Fruit fly (Drosophila melanogaster) whole organism, pupa: ENCODE results near the gene Mst27D.

Experiments
- CG10348 ChIP-seq: fragments of 200-800 bp; sonication (Bioruptor generic); IDR thresholded peaks from 2 replicates; pipeline ENCODE4 v1.3.6; 2022; ENCODE audit warnings: missing biosample characterization, missing genetic modification characterization
- CG12605 ChIP-seq: fragments of 200-800 bp; sonication (Bioruptor generic); IDR thresholded peaks from 2 replicates; pipeline ENCODE4 v1.3.6; 2022; ENCODE audit warnings: missing biosample characterization, missing genetic modification characterization
- CG13204 ChIP-seq: fragments of 200-800 bp; sonication (Bioruptor generic); optimal IDR thresholded peaks from 2 replicates; lab custom pipeline; 2018; ENCODE audit warnings: missing biosample characterization, mild to moderate bottlenecking, missing genetic modification characterization, moderate library complexity
- CG14655 ChIP-seq: fragments of 200-800 bp; sonication (Bioruptor generic); optimal IDR thresholded peaks from 3 replicates; lab custom pipeline; 2017; ENCODE audit warnings: mild to moderate bottlenecking, missing biosample characterization, missing genetic modification reagents, missing genetic modification characterization
- CG15710 ChIP-seq: fragments of 200-800 bp; sonication (Bioruptor generic); optimal IDR thresholded peaks from 2 replicates; lab custom pipeline; 2018; ENCODE audit warnings: missing biosample characterization, mild to moderate bottlenecking, missing genetic modification characterization, moderate library complexity
- CG17806 ChIP-seq: fragments of 200-800 bp; sonication (Bioruptor generic); optimal IDR thresholded peaks from 2 replicates; lab custom pipeline; 2018; ENCODE audit warnings: missing biosample characterization, mild to moderate bottlenecking, missing genetic modification characterization, moderate library complexity
- CG32121 ChIP-seq: fragments of 200-800 bp; sonication (Bioruptor generic); IDR thresholded peaks from 2 replicates; pipeline ENCODE4 v1.3.6; 2022; ENCODE audit warnings: missing biosample characterization, missing genetic modification characterization
- CG34367 ChIP-seq: fragments of 200-800 bp; sonication (Bioruptor generic); optimal IDR thresholded peaks from 2 replicates; lab custom pipeline; 2018; ENCODE audit warnings: missing biosample characterization, mild to moderate bottlenecking, missing genetic modification characterization
- CG4496 ChIP-seq: fragments of 200-800 bp; sonication (Bioruptor generic); IDR thresholded peaks from 3 replicates; pipeline ENCODE4 v1.3.6; 2022; ENCODE audit warnings: missing biosample characterization, missing genetic modification characterization
- CG8301 ChIP-seq: fragments of 200-800 bp; sonication (Bioruptor generic); optimal IDR thresholded peaks from 2 replicates; lab custom pipeline; 2018; ENCODE audit warnings: missing biosample characterization, mild to moderate bottlenecking, missing genetic modification characterization
- CG9948 ChIP-seq: fragments of 200-800 bp; sonication (Bioruptor generic); optimal IDR thresholded peaks from 2 replicates; lab custom pipeline; 2018; ENCODE audit warnings: missing biosample characterization, mild to moderate bottlenecking, missing genetic modification characterization, moderate library complexity
- D1 ChIP-seq: fragments of 200-800 bp; sonication (Bioruptor generic); optimal IDR thresholded peaks from 2 replicates; lab custom pipeline; 2018; ENCODE audit warnings: missing biosample characterization, mild to moderate bottlenecking, missing genetic modification characterization, moderate library complexity
- EcR ChIP-seq: fragments of 200-800 bp; sonication (Bioruptor generic); optimal IDR thresholded peaks from 3 replicates; lab custom pipeline; 2019; ENCODE audit warnings: missing biosample characterization, missing genetic modification characterization, mild to moderate bottlenecking, moderate library complexity, missing genetic modification reagents
- Ets98B ChIP-seq: fragments of 200-800 bp; sonication (Bioruptor generic); IDR thresholded peaks from 2 replicates; pipeline ENCODE4 v1.3.6; 2022; ENCODE audit warnings: missing biosample characterization, missing genetic modification characterization
- Pif1A ChIP-seq: fragments of 200-800 bp; sonication (Bioruptor generic); optimal IDR thresholded peaks from 3 replicates; lab custom pipeline; 2016; ENCODE audit warnings: missing biosample characterization, missing genetic modification characterization
- Pif1B ChIP-seq: fragments of 200-800 bp; sonication (Bioruptor generic); optimal IDR thresholded peaks from 3 replicates; lab custom pipeline; 2016; ENCODE audit warnings: missing biosample characterization, missing genetic modification characterization
- Snoo ChIP-seq: fragments of 200-800 bp; sonication (Bioruptor generic); optimal IDR thresholded peaks from 3 replicates; lab custom pipeline; 2017; ENCODE audit warnings: missing biosample characterization, mild to moderate bottlenecking, missing genetic modification characterization, inconsistent platforms
- fd96Ca ChIP-seq: fragments of 200-800 bp; sonication (Bioruptor generic); IDR thresholded peaks from 3 replicates; pipeline ENCODE4 v1.3.6; 2022; ENCODE audit warnings: missing biosample characterization, missing genetic modification characterization
- gl ChIP-seq: fragments of 200-800 bp; sonication (Bioruptor generic); optimal IDR thresholded peaks from 2 replicates; lab custom pipeline; 2018; ENCODE audit warnings: missing biosample characterization, mild to moderate bottlenecking, missing genetic modification characterization
- rn ChIP-seq: fragments of 200-800 bp; sonication (Bioruptor generic); IDR thresholded peaks from 2 replicates; pipeline ENCODE4 v1.3.6; 2022; ENCODE audit warnings: missing biosample characterization, missing genetic modification characterization

Gene Mst27D

DNA sequence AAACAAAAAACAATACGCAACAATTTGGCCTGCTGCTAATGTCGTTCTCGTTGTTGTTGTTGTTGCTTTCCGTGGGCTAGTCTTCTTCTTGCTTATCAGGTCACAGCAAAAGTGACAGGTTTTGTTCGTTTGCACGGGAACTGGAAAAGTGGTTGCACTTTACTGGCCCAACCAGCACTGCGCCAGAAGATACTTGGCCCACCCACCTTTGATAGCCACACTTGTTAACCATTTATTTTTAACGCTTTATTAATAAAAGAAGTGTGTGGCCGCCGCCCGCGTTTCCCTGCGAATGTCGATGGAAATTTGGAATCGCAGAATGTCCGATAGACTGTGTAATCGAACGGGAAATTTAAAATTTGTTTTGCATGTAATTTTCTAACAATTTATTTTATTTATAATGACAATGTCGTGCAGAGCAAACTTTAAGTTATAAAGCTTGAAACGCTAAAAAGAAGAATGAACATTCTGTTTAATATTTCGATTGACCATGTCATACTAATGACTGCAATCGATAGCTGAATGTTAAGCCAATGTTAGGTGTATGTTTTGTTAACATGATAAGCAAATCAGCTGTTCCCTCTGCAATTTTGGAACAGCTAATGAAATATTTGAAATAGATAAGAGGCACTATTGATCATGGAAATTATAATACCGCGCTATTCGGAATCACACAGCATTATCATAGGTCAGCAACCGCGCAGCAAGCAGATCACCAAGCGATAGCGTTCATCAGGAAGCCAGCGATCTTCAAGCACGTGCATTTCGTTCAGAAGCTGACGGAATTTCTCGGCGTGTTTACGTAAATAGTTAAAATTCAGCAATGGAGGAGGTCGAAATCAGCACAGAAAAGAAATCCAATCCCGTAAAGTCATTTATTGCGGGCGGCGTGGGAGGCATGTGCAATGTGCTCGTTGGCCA is 33.4 kb downstream of the Mst27D start, which contains the start of the genes CG31908 and MME1:
Gene CG31908, minus strand, starts transcription at position 402 of the 921 bp plus-strand sequence.
Gene MME1, plus strand, starts transcription at position 539 of the 921 bp plus-strand sequence.
- TF ChIP-seq EcR (GFP tag; lab: Kevin White, UChicago): peak; percentile 2
- peak; percentile 2 for TF ChIP-seq CG9948
- TF ChIP-seq CG17806 (tag; lab: Kevin White, UChicago): no peak
- TF ChIP-seq CG4496 (GFP tag; lab: Robert Waterston, UW): peak; percentile 42; the same call in 1 of the 3 replicates
- peak; percentile 35 for TF ChIP-seq Pif1A

DNA sequence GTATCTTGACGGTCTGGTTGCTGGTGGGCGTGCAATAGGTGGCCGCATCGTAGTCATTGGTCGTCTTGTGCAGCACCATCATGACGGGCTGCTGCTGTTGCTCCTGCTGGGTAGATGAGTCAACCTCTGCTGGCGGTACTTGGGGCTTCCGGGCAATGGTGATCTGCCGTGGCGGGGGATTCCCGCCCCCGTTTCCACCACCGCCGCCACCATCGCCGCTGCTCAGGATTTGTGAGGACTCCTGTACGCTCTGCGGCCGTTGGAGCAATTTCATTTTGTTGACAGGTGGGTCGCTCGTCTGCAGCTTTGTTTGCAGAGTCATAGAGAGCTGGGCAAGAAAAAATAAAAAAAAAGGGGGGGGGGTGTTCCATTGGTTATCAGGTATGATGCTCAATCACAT is 34.3 kb downstream of the Mst27D start:
- no peak for TF ChIP-seq rn
- TF ChIP-seq Snoo (tag; lab: Kevin White, UChicago): no peak
- TF ChIP-seq Pif1A: no peak
- TF ChIP-seq D1 (tag; lab: Kevin White, UChicago): no peak
- TF ChIP-seq CG9948: no peak
- no peak for TF ChIP-seq CG14655 (GFP tag; lab: Kevin White, UChicago)
- TF ChIP-seq CG13204 (GFP tag; lab: Kevin White, UChicago): no peak

DNA sequence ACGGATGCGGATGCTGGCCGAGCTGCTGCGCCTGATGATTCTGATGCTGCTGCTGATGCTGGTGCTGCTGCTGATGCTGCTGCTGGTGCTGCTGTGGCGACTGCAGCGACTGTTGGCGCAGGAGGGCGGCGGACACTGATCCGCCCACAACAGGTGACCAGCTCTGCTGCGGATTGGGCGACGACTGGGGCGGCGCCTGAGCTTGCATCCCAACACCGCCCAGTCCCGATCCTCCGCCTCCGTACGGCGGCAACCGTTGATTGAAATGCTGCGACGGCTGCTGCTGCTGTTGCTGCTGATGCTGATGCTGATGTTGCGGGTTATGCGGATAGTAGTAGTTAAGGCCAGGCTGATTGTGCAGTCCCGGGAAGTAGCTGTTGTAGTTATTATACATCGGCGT is 35.4 kb downstream of the Mst27D start:
- TF ChIP-seq CG15710 (tag; lab: Kevin White, UChicago) (no peak), Snoo (tag; lab: Kevin White, UChicago) (no peak), CG34367 (tag; lab: Kevin White, UChicago) (no peak), CG4496 (GFP tag; lab: Robert Waterston, UW) (no peak), D1 (tag; lab: Kevin White, UChicago) (no peak), Pif1B (no peak), gl (tag; lab: Kevin White, UChicago) (no peak), CG32121 (no peak), CG10348 (GFP tag; lab: Robert Waterston, UW) (no peak), CG13204 (GFP tag; lab: Kevin White, UChicago) (no peak), fd96Ca (GFP tag; lab: Robert Waterston, UW) (no peak), CG8301 (tag; lab: Kevin White, UChicago) (no peak), CG9948 (no peak), Ets98B (GFP tag; lab: Robert Waterston, UW) (no peak), Pif1A (no peak), rn (no peak)
- TF ChIP-seq, all 21 proteins: peak for 0

DNA sequence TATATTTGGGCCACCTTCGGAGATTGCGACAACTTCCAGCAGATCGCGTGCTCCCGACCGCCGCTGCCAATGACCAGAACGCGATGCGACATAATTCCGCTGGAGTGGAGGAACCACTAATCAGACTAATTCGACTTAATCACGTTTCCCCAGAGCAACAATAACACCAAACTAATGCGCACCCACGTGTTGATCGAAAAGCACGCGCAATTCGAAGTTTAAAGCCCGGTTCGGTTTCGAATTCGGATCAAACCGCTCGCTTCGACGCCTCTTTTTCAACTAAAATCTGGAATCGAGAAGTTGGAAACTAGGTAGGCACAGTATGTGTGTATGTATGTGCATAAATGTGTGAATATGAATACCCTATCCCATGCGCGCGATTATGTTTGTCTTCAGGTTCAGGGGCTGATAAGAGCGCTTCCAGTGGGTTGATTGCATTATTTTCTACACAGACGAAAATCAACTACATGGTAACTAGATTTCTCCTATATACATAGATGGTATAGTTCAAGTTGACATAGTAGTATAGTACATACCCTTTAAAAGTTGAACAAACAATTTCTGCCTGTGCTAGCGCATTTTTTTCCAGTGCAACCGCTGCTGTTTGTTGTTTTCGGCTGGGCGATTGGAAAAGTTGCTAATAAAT is 36.9 kb downstream of the Mst27D start, which contains the start of gene Gart:
Gene Gart, minus strand, starts transcription at position 285 of the 646 bp plus-strand sequence.
- TF ChIP-seq rn: no peak
- TF ChIP-seq CG14655 (GFP tag; lab: Kevin White, UChicago): no peak
- no peak for TF ChIP-seq fd96Ca (GFP tag; lab: Robert Waterston, UW)
- TF ChIP-seq D1 (tag; lab: Kevin White, UChicago): no peak
- peak; percentile 60 for TF ChIP-seq EcR (GFP tag; lab: Kevin White, UChicago)
- TF ChIP-seq Pif1B: peak; percentile 72
- peak; percentile 19; the same call in 1 of the 2 replicates for TF ChIP-seq CG32121
- peak; percentile 56 for TF ChIP-seq CG12605 (GFP tag; lab: Robert Waterston, UW)
- peak; percentile 81 for TF ChIP-seq Snoo (tag; lab: Kevin White, UChicago)
- peak; percentile 3 for TF ChIP-seq CG17806 (tag; lab: Kevin White, UChicago)
- TF ChIP-seq gl (tag; lab: Kevin White, UChicago): no peak
- TF ChIP-seq Pif1A: peak; percentile 73
- TF ChIP-seq CG34367 (tag; lab: Kevin White, UChicago): peak; percentile 52
- peak; percentile 30 for TF ChIP-seq CG9948
- TF ChIP-seq CG4496 (GFP tag; lab: Robert Waterston, UW): peak; percentile 61; the same call in 1 of the 3 replicates
- peak; percentile 40 for TF ChIP-seq Ets98B (GFP tag; lab: Robert Waterston, UW)
- TF ChIP-seq CG15710 (tag; lab: Kevin White, UChicago): peak; percentile 44
- TF ChIP-seq, all 21 proteins: peak for 12

DNA sequence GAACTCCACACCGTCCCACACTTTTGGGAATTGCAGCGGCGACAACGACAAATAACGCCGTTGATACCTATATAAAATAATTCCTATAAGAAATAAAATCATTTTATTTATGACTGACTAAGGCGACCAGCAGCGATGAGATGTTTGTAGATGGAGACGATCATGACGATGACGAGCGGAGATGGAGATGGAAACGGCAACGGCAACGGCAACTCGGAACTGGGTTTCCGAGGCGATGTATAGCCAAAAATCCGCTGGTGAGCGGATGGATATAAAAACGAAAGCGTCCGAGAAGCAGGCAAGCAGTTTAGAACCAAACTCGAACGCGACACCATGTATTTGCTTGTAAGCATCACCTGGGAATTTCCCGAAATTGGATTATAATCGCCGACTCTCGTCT is 39.3 kb downstream of the Mst27D start, which contains the start of gene Pcp:
Gene Pcp, plus strand, starts transcription at position 301 of the 400 bp plus-strand sequence.
- no peak for TF ChIP-seq rn
- no peak for TF ChIP-seq Pif1B

DNA sequence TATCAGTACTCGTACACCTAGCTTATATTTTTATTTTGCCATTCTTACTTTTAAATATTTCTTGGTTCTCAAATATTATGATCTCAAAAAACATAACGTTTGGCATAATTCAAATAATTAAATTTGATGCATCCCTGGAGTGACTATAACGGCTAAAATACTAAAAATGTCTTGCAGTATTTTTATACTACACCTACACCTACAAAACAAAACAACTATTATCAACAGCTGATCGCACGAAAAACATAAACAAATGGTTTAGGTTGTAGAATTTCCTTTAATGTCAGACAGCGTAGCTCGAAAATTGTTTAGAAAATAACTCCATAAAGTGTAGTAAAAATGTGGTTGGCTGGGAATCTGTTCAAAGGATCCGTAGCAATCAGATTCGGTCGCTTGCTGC is 47.5 kb downstream of the Mst27D start, which contains the start of gene CG43322:
Gene CG43322, plus strand, starts transcription at position 240 of the 400 bp plus-strand sequence.
- no peak for TF ChIP-seq gl (tag; lab: Kevin White, UChicago)
- peak; percentile 10 for TF ChIP-seq D1 (tag; lab: Kevin White, UChicago)
